Fruit fly (Drosophila melanogaster): ENCODE measurements around the gene alphaTub84B.

alphaTub84B gene

dm6 chr3R:7138058-7138457, 51.7 kb downstream of the alphaTub84B start:
- no peak for TF ChIP-seq CG4496 (GFP tag; IDR thresholded peaks at IDR 0.05)
- TF ChIP-seq CG13204 (GFP tag; optimal IDR thresholded peaks at IDR 0.05): no peak
- TF ChIP-seq EcR (GFP tag; optimal IDR thresholded peaks at IDR 0.05): no peak

Data from whole organism, pupa.